Worm (Caenorhabditis elegans) whole organism, dauer: ENCODE data around the gene F44E2.9.

Experiments used
- unc-62 ChIP-seq: sonication (generic microtip); optimal IDR thresholded peaks from 2 replicates; lab custom pipeline; 2017; ENCODE audit warnings: missing biosample characterization, missing genetic modification reagents, missing genetic modification characterization

Gene F44E2.9

ce11 chrIII:8867922-8868655 lies 17.8 kb upstream of the F44E2.9 start:
- TF ChIP-seq unc-62 (GFP tag; lab: Kevin White, UChicago), result no peak

ce11 chrIII:8866983-8867842 lies 16.9 kb upstream of the F44E2.9 start:
- no peak for TF ChIP-seq unc-62 (GFP tag; lab: Kevin White, UChicago)

DNA sequence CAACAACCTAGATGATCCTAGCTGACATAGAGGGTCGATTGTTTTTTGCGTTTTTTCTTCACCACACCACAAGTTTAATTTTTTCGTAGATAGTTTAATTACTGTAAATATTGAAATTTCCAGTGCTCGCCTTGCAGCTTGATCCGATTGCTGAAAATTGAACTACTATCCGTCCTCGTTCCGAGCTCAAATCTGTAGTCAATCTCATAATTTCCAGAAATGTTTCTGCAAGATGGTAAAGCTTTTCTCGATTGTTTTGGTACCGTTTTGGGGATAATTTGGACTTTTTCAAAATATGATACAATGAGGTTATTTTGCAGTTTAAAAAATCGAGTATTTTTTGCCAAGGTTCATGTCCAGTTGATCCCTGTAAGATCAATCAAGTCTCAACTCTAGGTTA lies 15.7 kb upstream of the F44E2.9 start:
- no peak for TF ChIP-seq unc-62 (GFP tag; lab: Kevin White, UChicago)

ce11 chrIII:8865294-8865766 lies 15.0 kb upstream of the F44E2.9 start:
- no peak for TF ChIP-seq unc-62 (GFP tag; lab: Kevin White, UChicago)

DNA sequence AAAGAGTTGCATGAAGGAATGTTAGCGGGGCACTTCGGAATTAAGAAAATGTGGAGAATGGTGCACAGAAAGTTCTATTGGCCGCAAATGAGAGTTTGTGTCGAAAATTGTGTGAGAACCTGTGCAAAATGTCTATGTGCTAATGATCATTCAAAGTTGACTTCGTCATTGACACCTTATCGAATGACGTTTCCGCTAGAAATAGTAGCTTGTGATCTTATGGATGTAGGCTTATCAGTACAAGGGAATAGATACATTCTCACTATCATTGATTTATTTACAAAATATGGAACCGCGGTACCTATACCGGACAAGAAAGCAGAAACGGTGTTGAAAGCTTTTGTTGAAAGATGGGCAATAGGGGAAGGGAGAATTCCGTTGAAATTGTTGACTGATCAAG lies 8.2 kb upstream of the F44E2.9 start:
- TF ChIP-seq unc-62 (GFP tag; lab: Kevin White, UChicago), result no peak

DNA sequence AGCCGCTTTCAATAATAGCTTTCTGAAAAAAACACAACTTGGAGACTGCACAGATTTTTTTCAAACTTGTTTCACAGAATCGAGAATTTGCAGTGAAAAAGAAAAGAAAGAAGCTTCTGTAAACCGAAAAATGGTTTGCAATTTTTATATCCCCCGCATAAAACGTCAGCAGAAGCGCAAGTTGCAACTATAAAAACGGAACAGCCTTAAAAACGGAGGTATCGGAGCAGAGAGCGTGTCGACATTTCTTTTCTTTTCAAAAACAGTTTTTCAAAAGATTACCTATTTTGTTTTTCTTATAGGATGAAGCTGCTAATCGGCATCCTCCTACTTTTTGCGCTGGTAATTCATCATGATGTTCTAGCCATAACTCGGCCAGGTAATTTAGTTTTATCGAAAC lies 1.6 kb upstream of the F44E2.9 start, which contains the start of gene plg-1:
plg-1 (plus strand) TSS at position 301 of the 400 bp plus-strand sequence.
- no peak for TF ChIP-seq unc-62 (GFP tag; lab: Kevin White, UChicago)

DNA sequence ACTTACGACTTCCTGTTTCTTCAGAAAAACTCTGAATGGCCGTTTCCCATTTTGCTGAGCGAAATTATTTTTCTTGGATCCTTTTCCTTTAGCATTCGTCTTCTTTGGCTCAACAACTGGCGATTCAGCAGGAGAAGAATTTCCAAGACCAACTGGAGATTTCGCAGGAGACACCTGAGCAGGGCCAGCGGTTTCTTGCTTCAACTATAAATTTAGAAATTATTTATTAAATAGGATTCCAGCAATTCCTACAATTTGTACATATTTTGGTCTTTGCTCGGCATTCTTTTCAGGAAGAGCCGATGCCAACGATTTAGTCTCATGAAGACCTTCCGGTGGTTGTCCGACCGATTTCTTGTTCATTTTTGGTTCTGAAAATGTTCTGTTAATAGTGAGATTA lies 825 bp downstream of the F44E2.9 start, which contains the start of gene F44E2.8:
F44E2.8 (minus strand) TSS at position 371 of the 400 bp plus-strand sequence.
- TF ChIP-seq unc-62 (GFP tag; lab: Kevin White, UChicago), result no peak

ce11 chrIII:8848372-8848771 lies 2.0 kb downstream of the F44E2.9 start, which contains the start of gene F44E2.7:
Gene F44E2.7, minus strand, starts transcription at chrIII:8848472.
- no peak for TF ChIP-seq unc-62 (GFP tag; lab: Kevin White, UChicago)

DNA sequence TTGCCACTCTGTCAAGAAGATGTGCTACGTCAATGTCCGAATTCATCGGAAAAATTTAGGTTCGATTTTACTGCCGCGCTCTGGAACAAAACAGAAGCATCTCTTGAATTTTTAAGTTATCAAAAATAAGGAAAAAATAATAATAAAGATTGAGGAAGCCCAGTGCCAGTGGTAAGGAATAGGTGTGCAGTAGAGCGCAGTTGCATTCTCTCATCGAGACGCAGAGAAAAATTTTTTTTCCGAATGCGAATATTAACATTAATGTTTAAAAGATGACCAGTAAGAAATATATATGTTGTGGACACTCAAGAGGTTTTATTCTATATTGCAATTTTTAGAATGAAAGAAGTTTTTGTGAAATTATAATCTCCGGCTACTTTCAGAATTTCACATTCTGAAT lies 2.6 kb downstream of the F44E2.9 start:
- TF ChIP-seq unc-62 (GFP tag; lab: Kevin White, UChicago), result no peak

- no peak for TF ChIP-seq unc-62 (GFP tag; lab: Kevin White, UChicago)
Measured at ce11 chrIII:8845114-8845513, 5.2 kb downstream of the F44E2.9 start, which contains the start of gene F44E2.6. Gene F44E2.6, minus strand, starts transcription at chrIII:8845214.

DNA sequence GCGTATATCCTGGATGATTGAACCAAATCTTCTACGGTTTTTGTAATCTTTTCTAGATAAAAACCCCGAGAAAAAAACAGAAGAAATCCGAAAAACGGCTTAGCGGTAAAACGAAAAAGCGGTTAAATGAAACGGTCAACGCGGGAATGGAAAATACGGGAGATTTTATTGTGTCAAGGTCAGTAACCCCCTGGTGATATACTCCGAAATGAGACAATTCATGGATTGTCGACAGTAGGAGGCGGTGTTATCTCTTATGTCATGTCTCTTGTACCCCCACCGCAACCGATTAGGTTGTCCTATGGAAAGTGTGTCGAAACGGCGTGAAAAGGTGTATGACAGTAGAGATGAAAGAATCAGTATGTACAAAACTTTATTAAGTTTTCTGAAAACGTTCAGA lies 6.2 kb downstream of the F44E2.9 start:
- TF ChIP-seq unc-62 (GFP tag; lab: Kevin White, UChicago), result no peak

- TF ChIP-seq unc-62 (GFP tag; lab: Kevin White, UChicago), result no peak
Measured at ce11 chrIII:8839813-8840212, 10.5 kb downstream of the F44E2.9 start.

- no peak for TF ChIP-seq unc-62 (GFP tag; lab: Kevin White, UChicago)
Measured at ce11 chrIII:8838075-8838474, 12.3 kb downstream of the F44E2.9 start, which contains the start of gene F44E2.4. Gene F44E2.4, minus strand, starts transcription at chrIII:8838424.

DNA sequence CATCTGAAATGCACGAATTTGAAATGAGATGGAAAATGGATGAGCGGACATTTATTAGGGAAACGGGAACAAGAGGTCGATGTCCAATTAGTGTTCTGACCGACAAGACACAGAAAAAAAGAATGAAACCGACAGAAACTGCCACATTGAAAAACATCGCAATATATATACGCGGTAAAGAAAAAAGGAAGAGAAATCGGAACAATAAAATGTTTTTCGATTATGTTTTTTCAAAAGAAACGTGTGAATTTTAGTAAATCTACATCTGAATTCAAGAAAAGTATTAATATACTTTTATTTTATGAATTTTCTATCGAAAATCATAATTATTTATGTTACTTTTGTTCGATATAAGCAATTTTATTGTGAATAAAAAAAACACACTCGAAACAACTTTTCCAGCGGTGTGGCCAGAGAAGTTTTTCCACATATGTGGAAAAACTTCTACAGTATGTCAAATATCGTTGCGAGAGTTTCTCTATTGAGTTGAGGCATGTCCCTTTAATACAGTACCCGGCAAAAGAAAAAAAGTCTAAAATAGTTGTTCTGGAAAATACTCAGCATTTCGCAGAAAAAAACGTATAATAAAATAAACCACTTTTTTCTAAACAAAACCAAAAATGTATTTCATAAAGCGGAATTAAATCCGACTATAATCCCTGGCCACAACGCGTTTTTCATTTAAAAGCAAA lies 19.1 kb downstream of the F44E2.9 start, which contains the start of gene F44E2.10:
F44E2.10 (minus strand) TSS at position 51 of the 692 bp plus-strand sequence.
- TF ChIP-seq unc-62 (GFP tag; lab: Kevin White, UChicago), result no peak

DNA sequence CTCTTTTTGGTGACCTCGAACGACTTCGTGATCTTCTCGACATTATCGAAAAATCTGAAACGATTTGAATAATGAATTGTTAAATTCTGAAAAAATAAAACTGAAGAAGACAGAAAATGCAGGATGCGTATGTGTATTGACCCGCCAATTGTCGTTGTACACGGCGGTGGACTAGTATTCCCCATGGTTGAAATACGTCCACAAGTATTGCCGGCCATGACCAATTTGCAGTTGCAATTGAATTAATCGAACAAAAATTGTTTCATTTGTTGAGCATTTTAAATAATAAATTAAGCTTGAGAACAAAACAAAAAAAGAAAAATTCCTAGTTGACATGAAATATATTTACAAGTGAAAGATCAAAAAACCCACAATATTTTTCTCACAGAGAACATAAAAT lies 21.1 kb downstream of the F44E2.9 start, which contains the start of gene F44E2.3:
F44E2.3 (minus strand) TSS at position 61 of the 400 bp plus-strand sequence.
- no peak for TF ChIP-seq unc-62 (GFP tag; lab: Kevin White, UChicago)
